Worm (Caenorhabditis elegans) whole organism, L4 larva: ENCODE data around the gene F53A9.7.

Experiments used
- D1046.2 ChIP-seq: fragments of 200-800 bp; sonication (Bioruptor generic); IDR thresholded peaks from 2 replicates; pipeline ENCODE4 v1.3.6; 2022; ENCODE audit warnings: missing genetic modification characterization, missing compliant biosample characterization
- R02D3.7 ChIP-seq: fragments of 150-350 bp; sonication (generic microtip); optimal IDR thresholded peaks from 3 replicates; lab custom pipeline; 2014; ENCODE audit warnings: missing biosample characterization, missing genetic modification characterization
- T26A8.4 ChIP-seq: fragments of 200-800 bp; sonication (Bioruptor generic); IDR thresholded peaks from 2 replicates; pipeline ENCODE4 v1.3.6; 2022; ENCODE audit warnings: missing genetic modification characterization, missing compliant biosample characterization
- Y105C5A.15 ChIP-seq: fragments of 200-800 bp; sonication (Bioruptor generic); IDR thresholded peaks from 2 replicates; pipeline ENCODE4 v1.3.6; 2022; ENCODE audit warnings: missing genetic modification characterization, missing compliant biosample characterization
- Y48G9A.11 ChIP-seq: fragments of 200-800 bp; sonication (Bioruptor generic); IDR thresholded peaks from 2 replicates; pipeline ENCODE4 v1.3.6; 2022; ENCODE audit warnings: missing genetic modification reagents, missing genetic modification characterization, missing compliant biosample characterization
- aha-1 ChIP-seq: fragments of 150-350 bp; peaks from one replicate; lab custom pipeline; 2014; ENCODE audit warnings: missing biosample characterization, missing genetic modification characterization
- aly-2 ChIP-seq: sonication (generic microtip); optimal IDR thresholded peaks from 2 replicates; lab custom pipeline; 2018; ENCODE audit warnings: missing biosample characterization, missing genetic modification characterization
- ceh-28 ChIP-seq: fragments of 150-350 bp; optimal IDR thresholded peaks from 2 replicates; lab custom pipeline; 2014; ENCODE audit warnings: missing biosample characterization, missing genetic modification reagents, missing genetic modification characterization
- ces-1 ChIP-seq: fragments of 150-350 bp; sonication (generic microtip); optimal IDR thresholded peaks from 4 replicates; lab custom pipeline; 2014; ENCODE audit warnings: missing biosample characterization, missing genetic modification reagents, missing genetic modification characterization
- ctbp-1 ChIP-seq: fragments of 200-800 bp; sonication (Bioruptor generic); IDR thresholded peaks from 2 replicates; pipeline ENCODE4 v1.3.6; 2022; ENCODE audit warnings: missing genetic modification reagents, missing genetic modification characterization, missing compliant biosample characterization
- daf-16 ChIP-seq, 3 experiments: sonication (generic microtip); optimal IDR thresholded peaks; 2 replicates each; lab custom pipeline; 2016 to 2017; ENCODE audit warnings: missing genetic modification characterization in 3 of 3, missing genetic modification reagents in 3 of 3, mild to moderate bottlenecking in 2 of 3, missing compliant biosample characterization in 2 of 3, missing biosample characterization in 1 of 3, moderate library complexity in 1 of 3
- dmd-6 ChIP-seq: fragments of 200-800 bp; sonication (Bioruptor generic); IDR thresholded peaks from 2 replicates; pipeline ENCODE4 v1.3.6; 2022; ENCODE audit warnings: missing genetic modification reagents, missing genetic modification characterization, missing compliant biosample characterization
- dmd-8 ChIP-seq: fragments of 200-800 bp; sonication (Bioruptor generic); IDR thresholded peaks from 2 replicates; pipeline ENCODE4 v1.3.6; 2022; ENCODE audit warnings: missing genetic modification characterization, missing compliant biosample characterization
- dve-1 ChIP-seq: sonication (generic microtip); optimal IDR thresholded peaks from 2 replicates; lab custom pipeline; 2017; ENCODE audit warnings: antibody characterized with exemption, mild to moderate bottlenecking, missing genetic modification characterization, missing compliant biosample characterization; ENCODE audit not compliant: insufficient read depth
- gei-8 ChIP-seq: fragments of 200-800 bp; sonication (Bioruptor generic); optimal IDR thresholded peaks from 2 replicates; lab custom pipeline; 2018; ENCODE audit warnings: mild to moderate bottlenecking, missing genetic modification characterization, missing compliant biosample characterization
- hif-1 ChIP-seq, 2 experiments: sonication (generic microtip); optimal IDR thresholded peaks; 2 replicates each; lab custom pipeline; 2016 to 2017; ENCODE audit warnings: missing compliant biosample characterization in 2 of 2, missing genetic modification characterization in 2 of 2, missing genetic modification reagents in 2 of 2, missing genotype in 2 of 2, mild to moderate bottlenecking in 1 of 2
- hlh-11 ChIP-seq: fragments of 200-800 bp; sonication (Bioruptor generic); optimal IDR thresholded peaks from 2 replicates; lab custom pipeline; 2018; ENCODE audit warnings: mild to moderate bottlenecking, missing genetic modification characterization, missing compliant biosample characterization
- hlh-30 ChIP-seq: sonication (generic microtip); optimal IDR thresholded peaks from 2 replicates; lab custom pipeline; 2017; ENCODE audit warnings: antibody characterized with exemption, mild to moderate bottlenecking, missing genetic modification characterization, missing compliant biosample characterization; ENCODE audit not compliant: insufficient read depth
- lin-29 ChIP-seq: fragments of 200-800 bp; sonication (Bioruptor generic); IDR thresholded peaks from 2 replicates; pipeline ENCODE4 v1.3.6; 2022; ENCODE audit warnings: missing genetic modification reagents, missing genetic modification characterization, missing compliant biosample characterization
- lin-38 ChIP-seq: fragments of 200-800 bp; sonication (Bioruptor generic); IDR thresholded peaks from 2 replicates; pipeline ENCODE4 v1.3.6; 2022; ENCODE audit warnings: missing genetic modification reagents, missing genetic modification characterization, missing compliant biosample characterization
- mdl-1 ChIP-seq, 2 experiments: fragments of 150-350 bp in 1 of 2; sonication (generic microtip) in 1 of 2; optimal IDR thresholded peaks; 2 replicates each; lab custom pipeline; 2014 to 2017; ENCODE audit warnings: missing biosample characterization in 2 of 2, missing genetic modification characterization in 2 of 2
- nhr-11 ChIP-seq: fragments of 150-350 bp; optimal IDR thresholded peaks from 2 replicates; lab custom pipeline; 2014; ENCODE audit warnings: missing biosample characterization, missing genetic modification characterization
- nhr-41 ChIP-seq: fragments of 200-800 bp; sonication (Bioruptor generic); IDR thresholded peaks from 2 replicates; pipeline ENCODE4 v1.3.6; 2022; ENCODE audit warnings: missing genetic modification reagents, missing genetic modification characterization, missing compliant biosample characterization
- php-3 ChIP-seq: fragments of 200-800 bp; sonication (Bioruptor generic); IDR thresholded peaks from 2 replicates; pipeline ENCODE4 v1.3.6; 2022; ENCODE audit warnings: missing genetic modification reagents, missing genetic modification characterization, missing compliant biosample characterization
- saeg-2 ChIP-seq: fragments of 200-800 bp; sonication (Bioruptor generic); IDR thresholded peaks from 2 replicates; pipeline ENCODE4 v1.3.6; 2022; ENCODE audit warnings: missing genetic modification reagents, missing genetic modification characterization, missing compliant biosample characterization
- sdz-12 ChIP-seq: fragments of 200-800 bp; sonication (Bioruptor generic); optimal IDR thresholded peaks from 2 replicates; lab custom pipeline; 2018; ENCODE audit warnings: mild to moderate bottlenecking, missing genetic modification characterization, missing compliant biosample characterization
- unc-62 ChIP-seq, 3 experiments: fragments of 150-350 bp in 1 of 3; sonication (generic microtip); optimal IDR thresholded peaks in 2 of 3; peaks in 1 of 3; 1 replicate in 1 of 3; 2 replicates in 2 of 3; lab custom pipeline; 2014 to 2017; ENCODE audit warnings: missing biosample characterization in 3 of 3, missing genetic modification characterization in 3 of 3, missing genetic modification reagents in 3 of 3, missing genotype in 1 of 3
- zfp-2 ChIP-seq: sonication (generic microtip); optimal IDR thresholded peaks from 2 replicates; lab custom pipeline; 2016; ENCODE audit warnings: mild to moderate bottlenecking, missing genetic modification characterization, missing compliant biosample characterization
- zip-2 ChIP-seq: fragments of 150-350 bp; optimal IDR thresholded peaks from 2 replicates; lab custom pipeline; 2014; ENCODE audit warnings: missing biosample characterization, missing genetic modification characterization
- ztf-11 ChIP-seq: fragments of 150-350 bp; optimal IDR thresholded peaks from 2 replicates; lab custom pipeline; 2014; ENCODE audit warnings: missing biosample characterization, missing genetic modification characterization
- ztf-7 ChIP-seq: fragments of 150-350 bp; optimal IDR thresholded peaks from 2 replicates; lab custom pipeline; 2014; ENCODE audit warnings: missing biosample characterization, missing genetic modification characterization

F53A9.7 gene

DNA sequence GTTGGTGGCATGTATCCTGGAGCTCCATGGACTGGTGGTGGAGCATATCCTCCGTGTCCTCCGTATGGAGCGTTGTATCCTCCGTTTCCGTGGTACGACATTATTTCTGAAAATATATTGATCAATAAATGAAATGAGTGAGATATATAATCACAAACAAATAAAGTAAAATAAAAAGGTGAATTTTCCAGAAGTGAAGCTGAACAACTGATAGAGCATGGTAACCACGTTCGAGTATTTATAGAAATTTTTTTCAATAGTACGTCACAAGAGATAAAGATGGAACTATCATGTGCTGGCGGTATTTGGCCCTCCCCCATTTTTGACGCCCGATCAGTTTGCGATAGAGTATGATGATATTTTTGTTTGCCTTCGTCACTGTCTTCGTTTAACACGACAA, at the start of gene F53A9.7:
TSS of gene F53A9.7 (minus strand) at position 101 of the 400 bp plus-strand sequence.
- TF ChIP-seq zfp-2 (tag; lab: Kevin White, UChicago) (no peak), unc-62 (GFP tag; optimal IDR thresholded peaks at IDR 0.05 in 1 of 2; lab: Kevin White, UChicago) (peak in 1 of 2 experiments; percentile 60), unc-62 (tag; optimal IDR thresholded peaks at IDR 0.05; lab: Kevin White, UChicago) (no peak), dmd-8 (GFP tag; lab: Robert Waterston, UW) (no peak), sdz-12 (GFP tag; lab: Kevin White, UChicago) (no peak), dve-1 (peak; percentile 13), T26A8.4 (GFP tag; lab: Robert Waterston, UW) (no peak), php-3 (no peak), saeg-2 (no peak), Y105C5A.15 (GFP tag; lab: Robert Waterston, UW) (no peak), aha-1 (tag; lab: Kevin White, UChicago) (peak; percentile 25), hlh-11 (tag; lab: Kevin White, UChicago) (no peak), nhr-11 (tag; lab: Kevin White, UChicago) (no peak)

DNA sequence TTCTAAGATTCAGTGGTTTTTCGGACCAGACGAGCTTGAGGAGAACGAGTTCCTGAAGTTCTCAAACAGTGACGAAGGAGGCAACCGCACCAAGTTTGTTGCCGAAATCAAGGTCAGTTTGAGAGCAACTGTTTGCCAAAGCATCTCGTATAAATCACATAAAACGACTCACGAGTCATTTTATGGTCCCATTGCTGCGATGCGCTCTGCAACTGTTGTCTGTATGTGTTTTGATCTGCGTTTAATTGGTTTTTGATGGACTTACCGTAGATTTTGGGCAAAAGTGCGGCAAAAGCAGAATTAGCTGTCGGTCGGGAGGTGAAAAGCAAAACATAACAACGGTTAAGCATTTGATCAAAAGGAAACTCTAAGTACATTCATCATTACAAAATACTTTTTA, 47.3 kb upstream of the F53A9.7 start:
- 0 out of 2 replicates have a peak, but pooled peaks have one; percentile 25 for TF ChIP-seq php-3
- no peak for TF ChIP-seq ceh-28 (tag; lab: Kevin White, UChicago)
- TF ChIP-seq hlh-11 (tag; lab: Kevin White, UChicago) = peak; percentile 11
- no peak for TF ChIP-seq ztf-7 (tag; lab: Kevin White, UChicago)
- peak in 1 of 2 experiments; percentile 34 for TF ChIP-seq daf-16 (GFP tag; optimal IDR thresholded peaks at IDR 0.05; lab: Kevin White, UChicago)
- TF ChIP-seq daf-16 (tag; optimal IDR thresholded peaks at IDR 0.05; lab: Kevin White, UChicago) = no peak
- no peak for TF ChIP-seq D1046.2 (GFP tag; lab: Robert Waterston, UW)
- TF ChIP-seq lin-38 (GFP tag; lab: Robert Waterston, UW) = no peak
- TF ChIP-seq mdl-1 (tag; optimal IDR thresholded peaks at IDR 0.05; lab: Kevin White, UChicago) = no peak

DNA sequence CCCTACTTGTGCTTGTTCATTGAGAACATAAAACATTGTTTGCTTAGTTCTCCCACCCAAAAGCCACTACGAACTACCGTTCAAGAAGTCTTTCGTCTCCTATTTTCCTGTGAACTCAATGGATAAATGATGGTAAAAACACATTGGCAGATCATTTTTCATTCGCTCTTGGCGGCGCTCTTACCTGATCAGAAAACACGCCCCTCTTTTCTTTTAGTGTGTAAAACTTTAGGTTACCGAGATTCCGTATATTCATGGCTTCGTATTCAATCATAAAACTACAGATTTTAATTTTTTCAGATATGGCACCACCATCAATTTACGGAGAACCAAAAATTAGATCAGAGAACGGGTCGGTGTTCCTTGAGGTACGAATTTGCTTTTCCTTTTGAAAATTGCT, 46.9 kb upstream of the F53A9.7 start, which contains the start of gene zig-12:
TSS of gene zig-12 (plus strand) at position 301 of the 400 bp plus-strand sequence.
- TF ChIP-seq Y48G9A.11 (GFP tag; lab: Robert Waterston, UW) (no peak), lin-29 (GFP tag; lab: Robert Waterston, UW) (no peak), nhr-41 (GFP tag; lab: Robert Waterston, UW) (no peak), ces-1 (GFP tag; lab: Kevin White, UChicago) (no peak), hif-1 (tag; optimal IDR thresholded peaks at IDR 0.05; lab: Kevin White, UChicago) (no peak), ctbp-1 (GFP tag; lab: Robert Waterston, UW) (no peak), ztf-11 (tag; lab: Kevin White, UChicago) (no peak), zip-2 (no peak), gei-8 (no peak)

DNA sequence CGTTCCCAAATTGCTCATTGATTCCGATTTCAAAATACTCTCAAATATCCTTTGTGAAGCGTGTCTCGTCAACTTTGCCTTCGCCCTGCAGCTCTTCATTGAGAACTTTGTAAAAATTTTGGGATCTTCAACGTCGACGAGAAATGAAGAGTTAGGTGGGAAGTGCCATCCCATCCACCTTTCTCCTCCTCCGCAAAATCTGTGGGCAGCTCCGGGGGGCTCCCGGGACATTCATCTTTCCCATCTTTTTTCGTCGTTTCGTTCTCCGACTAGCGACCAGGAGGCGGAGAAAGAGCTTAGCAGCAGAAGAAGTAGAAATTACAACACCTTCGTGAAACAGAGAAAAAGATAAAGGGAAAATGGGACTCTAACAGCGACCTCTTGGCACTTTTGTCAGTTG, 46.2 kb upstream of the F53A9.7 start:
- peak; percentile 3 for TF ChIP-seq hlh-11 (tag; lab: Kevin White, UChicago)
- TF ChIP-seq nhr-11 (tag; lab: Kevin White, UChicago) = peak; percentile 4
- TF ChIP-seq aly-2 = no peak

DNA sequence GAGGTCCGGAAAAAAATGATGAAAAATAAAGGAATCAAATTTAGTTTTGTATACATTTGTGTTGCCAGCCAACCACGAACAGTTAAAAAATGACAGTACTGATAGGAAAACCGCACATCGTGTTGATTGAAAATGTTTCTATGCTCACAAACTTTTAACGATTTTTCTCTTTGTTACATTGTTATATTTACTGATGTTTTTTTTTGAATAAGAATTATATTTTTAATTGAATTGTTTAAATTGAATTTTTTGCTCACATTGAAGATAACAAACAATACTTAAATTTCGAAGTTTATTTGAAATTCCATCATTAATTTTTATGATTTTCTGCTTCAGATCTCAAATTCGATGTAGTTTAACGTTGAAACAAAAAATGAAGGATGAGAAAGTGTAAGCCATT, 44.8 kb upstream of the F53A9.7 start, which contains the start of gene M02D8.5:
TSS of gene M02D8.5 (minus strand) at position 101 of the 400 bp plus-strand sequence.
- TF ChIP-seq R02D3.7 (no peak), dmd-6 (GFP tag; lab: Robert Waterston, UW) (no peak), daf-16 (GFP tag; optimal IDR thresholded peaks at IDR 0.05; lab: Kevin White, UChicago) (no peak), daf-16 (tag; optimal IDR thresholded peaks at IDR 0.05; lab: Kevin White, UChicago) (peak; percentile 11), hlh-30 (tag; lab: Kevin White, UChicago) (no peak), php-3 (no peak), ceh-28 (tag; lab: Kevin White, UChicago) (no peak)
